Fruit fly (Drosophila melanogaster) whole organism, embryonic: ENCODE data around the gene CG5861.
A peak's percentile ranks its signal among the peaks of the same experiment; 100 is the strongest.

Experiments
- B-H2 ChIP-seq: fragments of 200-800 bp; sonication (Bioruptor generic); optimal IDR thresholded peaks from 2 replicates; lab custom pipeline; 2018; ENCODE audit warnings: missing biosample characterization, mild to moderate bottlenecking, missing genetic modification characterization
- CG10267 ChIP-seq: fragments of 200-800 bp; sonication (Bioruptor generic); optimal IDR thresholded peaks from 2 replicates; lab custom pipeline; 2018; ENCODE audit warnings: missing biosample characterization, mild to moderate bottlenecking, missing genetic modification characterization, moderate library complexity
- CG10321 ChIP-seq: fragments of 200-800 bp; sonication (Bioruptor generic); IDR thresholded peaks from 2 replicates; pipeline ENCODE4 v1.3.6; 2022; ENCODE audit warnings: missing biosample characterization, missing genetic modification characterization
- CG10431 ChIP-seq: fragments of 200-800 bp; sonication (Bioruptor generic); optimal IDR thresholded peaks from 3 replicates; lab custom pipeline; 2018; ENCODE audit warnings: missing biosample characterization, mild to moderate bottlenecking, missing genetic modification characterization
- CG11504 ChIP-seq: fragments of 200-800 bp; sonication (Bioruptor generic); optimal IDR thresholded peaks from 3 replicates; lab custom pipeline; 2019; ENCODE audit warnings: missing biosample characterization, mild to moderate bottlenecking, missing genetic modification characterization, moderate library complexity
- CG12104 ChIP-seq: fragments of 200-800 bp; sonication (Bioruptor generic); optimal IDR thresholded peaks from 3 replicates; lab custom pipeline; 2016; ENCODE audit warnings: missing biosample characterization, missing genetic modification characterization
- CG13424 ChIP-seq: fragments of 200-800 bp; sonication (Bioruptor generic); optimal IDR thresholded peaks from 2 replicates; lab custom pipeline; 2019; ENCODE audit warnings: missing biosample characterization, mild to moderate bottlenecking, missing genetic modification characterization, moderate library complexity
- CG15269 ChIP-seq: fragments of 200-800 bp; sonication (Bioruptor generic); optimal IDR thresholded peaks from 2 replicates; lab custom pipeline; 2018; ENCODE audit warnings: missing biosample characterization, mild to moderate bottlenecking, missing genetic modification characterization, moderate library complexity
- CG15479 ChIP-seq: fragments of 200-800 bp; sonication (Bioruptor generic); optimal IDR thresholded peaks from 3 replicates; lab custom pipeline; 2019; ENCODE audit warnings: missing biosample characterization, mild to moderate bottlenecking, missing genetic modification characterization, moderate library complexity
- CG17359 ChIP-seq: fragments of 200-800 bp; sonication (Bioruptor generic); optimal IDR thresholded peaks from 3 replicates; lab custom pipeline; 2018; ENCODE audit warnings: missing biosample characterization, mild to moderate bottlenecking, missing genetic modification characterization, moderate library complexity
- CG17829 ChIP-seq: fragments of 200-800 bp; optimal IDR thresholded peaks from 2 replicates; lab custom pipeline; 2019; ENCODE audit warnings: missing biosample characterization, mild to moderate bottlenecking, missing genetic modification characterization, moderate library complexity
- CG2678 ChIP-seq: fragments of 200-800 bp; sonication (Bioruptor generic); optimal IDR thresholded peaks from 3 replicates; lab custom pipeline; 2019; ENCODE audit warnings: missing biosample characterization, mild to moderate bottlenecking, missing genetic modification characterization, moderate library complexity
- CG2712 ChIP-seq: fragments of 200-800 bp; optimal IDR thresholded peaks from 3 replicates; lab custom pipeline; 2019; ENCODE audit warnings: missing biosample characterization, mild to moderate bottlenecking, missing genetic modification characterization, moderate library complexity
- CG30020 ChIP-seq: fragments of 200-800 bp; optimal IDR thresholded peaks from 2 replicates; lab custom pipeline; 2019; ENCODE audit warnings: missing biosample characterization, mild to moderate bottlenecking, missing genetic modification characterization, moderate library complexity
- CG33557 ChIP-seq: fragments of 200-800 bp; sonication (Bioruptor generic); optimal IDR thresholded peaks from 2 replicates; lab custom pipeline; 2019; ENCODE audit warnings: missing biosample characterization, mild to moderate bottlenecking, missing genetic modification characterization, moderate library complexity
- CG4360 ChIP-seq: fragments of 200-800 bp; sonication (Bioruptor generic); IDR thresholded peaks from 2 replicates; pipeline ENCODE4 v1.3.6; 2022; ENCODE audit warnings: missing biosample characterization, missing genetic modification characterization
- CG7839 ChIP-seq: fragments of 200-800 bp; sonication (Bioruptor generic); optimal IDR thresholded peaks from 3 replicates; lab custom pipeline; 2018; ENCODE audit warnings: missing biosample characterization, mild to moderate bottlenecking, missing genetic modification characterization, moderate library complexity
- Chrac-16 ChIP-seq: fragments of 200-800 bp; sonication (Bioruptor generic); optimal IDR thresholded peaks from 3 replicates; lab custom pipeline; 2016; ENCODE audit warnings: missing biosample characterization, missing genetic modification characterization
- CoRest ChIP-seq: fragments of 200-800 bp; sonication (Bioruptor generic); optimal IDR thresholded peaks from 3 replicates; lab custom pipeline; 2018; ENCODE audit warnings: missing biosample characterization, mild to moderate bottlenecking, missing genetic modification characterization, moderate library complexity
- Dbx ChIP-seq: fragments of 200-800 bp; sonication (Bioruptor generic); IDR thresholded peaks from 3 replicates; pipeline ENCODE4 v1.3.6; 2022; ENCODE audit warnings: missing biosample characterization, missing genetic modification characterization
- Lpt ChIP-seq: fragments of >200 bp; optimal IDR thresholded peaks from 2 replicates; lab custom pipeline; 2018; ENCODE audit warnings: missing biosample characterization, missing genetic modification characterization
- NC2β ChIP-seq: fragments of 200-800 bp; sonication (Bioruptor generic); optimal IDR thresholded peaks from 2 replicates; lab custom pipeline; 2016; ENCODE audit warnings: missing biosample characterization, missing genetic modification characterization
- Pdp1 ChIP-seq, 2 experiments: fragments of 200-800 bp; sonication (Bioruptor generic); optimal IDR thresholded peaks; 3 replicates each; lab custom pipeline; 2016; ENCODE audit warnings: missing biosample characterization in 2 of 2, missing genetic modification characterization in 2 of 2, mild to moderate bottlenecking in 1 of 2, moderate library complexity in 1 of 2
- Side ChIP-seq: fragments of 200-800 bp; sonication (Bioruptor generic); optimal IDR thresholded peaks from 2 replicates; lab custom pipeline; 2016; ENCODE audit warnings: missing biosample characterization, missing genetic modification characterization
- Sox100B ChIP-seq: fragments of 200-800 bp; sonication (Bioruptor generic); optimal IDR thresholded peaks from 3 replicates; lab custom pipeline; 2018; ENCODE audit warnings: missing biosample characterization, mild to moderate bottlenecking, missing genetic modification characterization
- Spps ChIP-seq: fragments of 200-800 bp; sonication (Bioruptor generic); optimal IDR thresholded peaks from 2 replicates; lab custom pipeline; 2018; ENCODE audit warnings: missing biosample characterization, mild to moderate bottlenecking, missing genetic modification characterization
- Trl ChIP-seq, 3 experiments: fragments of >200 bp in 2 of 3; fragments of 200-800 bp in 1 of 3; sonication (Bioruptor generic) in 1 of 3; optimal IDR thresholded peaks; 2 replicates in 1 of 3; 3 replicates in 2 of 3; lab custom pipeline; 2016 to 2017; ENCODE audit warnings: missing biosample characterization in 1 of 3, missing genetic modification characterization in 1 of 3
- cad ChIP-seq: fragments of >200 bp; optimal IDR thresholded peaks from 2 replicates; lab custom pipeline; 2017; ENCODE audit warnings: missing biosample characterization, missing genetic modification characterization
- cas ChIP-seq: fragments of 200-800 bp; sonication (Bioruptor generic); IDR thresholded peaks from 2 replicates; pipeline ENCODE4 v1.3.6; 2022; ENCODE audit warnings: missing biosample characterization, missing genetic modification characterization
- chinmo ChIP-seq: fragments of 200-800 bp; sonication (Bioruptor generic); IDR thresholded peaks from 4 replicates; pipeline ENCODE4 v1.3.6; 2022; ENCODE audit warnings: missing biosample characterization, missing genetic modification characterization; ENCODE audit not compliant: partially characterized antibody
- cwo ChIP-seq: fragments of 200-800 bp; sonication (Bioruptor generic); optimal IDR thresholded peaks from 3 replicates; lab custom pipeline; 2017; ENCODE audit warnings: missing biosample characterization, missing genetic modification characterization, mild to moderate bottlenecking, moderate library complexity, missing genetic modification reagents
- dmrt11E ChIP-seq: fragments of 200-800 bp; sonication (Bioruptor generic); optimal IDR thresholded peaks from 3 replicates; lab custom pipeline; 2018; ENCODE audit warnings: missing biosample characterization, mild to moderate bottlenecking, missing genetic modification characterization, moderate library complexity
- eve ChIP-seq, 2 experiments: fragments of >200 bp; optimal IDR thresholded peaks; 2 replicates each; lab custom pipeline; 2017; ENCODE audit warnings: missing biosample characterization in 2 of 2, missing genetic modification characterization in 2 of 2
- gce ChIP-seq: fragments of 200-800 bp; sonication (Bioruptor generic); IDR thresholded peaks from 3 replicates; pipeline ENCODE4 v1.3.6; 2022; ENCODE audit warnings: missing biosample characterization, missing genetic modification characterization
- gem ChIP-seq: fragments of 200-800 bp; sonication (Bioruptor generic); optimal IDR thresholded peaks from 2 replicates; lab custom pipeline; 2019; ENCODE audit warnings: missing biosample characterization, mild to moderate bottlenecking, missing genetic modification characterization, moderate library complexity
- grau ChIP-seq: fragments of 200-800 bp; optimal IDR thresholded peaks from 3 replicates; lab custom pipeline; 2019; ENCODE audit warnings: missing biosample characterization, mild to moderate bottlenecking, missing genetic modification characterization, moderate library complexity
- gsb-n ChIP-seq: fragments of 200-800 bp; sonication (Bioruptor generic); optimal IDR thresholded peaks from 3 replicates; lab custom pipeline; 2018; ENCODE audit warnings: missing biosample characterization, mild to moderate bottlenecking, missing genetic modification characterization
- ken ChIP-seq: fragments of 200-800 bp; sonication (Bioruptor generic); IDR thresholded peaks from 3 replicates; pipeline ENCODE4 v1.3.6; 2022; ENCODE audit warnings: missing biosample characterization, missing genetic modification characterization
- kni ChIP-seq: fragments of 200-800 bp; sonication (Bioruptor generic); optimal IDR thresholded peaks from 3 replicates; lab custom pipeline; 2017; ENCODE audit warnings: mild to moderate bottlenecking, missing biosample characterization, missing genetic modification reagents, missing genetic modification characterization
- nerfin-2 ChIP-seq: fragments of 200-800 bp; sonication (Bioruptor generic); IDR thresholded peaks from 2 replicates; pipeline ENCODE4 v1.3.6; 2022; ENCODE audit warnings: missing biosample characterization, missing genetic modification characterization; ENCODE audit not compliant: partially characterized antibody
- nmo ChIP-seq: fragments of 200-800 bp; sonication (Bioruptor generic); optimal IDR thresholded peaks from 2 replicates; lab custom pipeline; 2018; ENCODE audit warnings: missing biosample characterization, mild to moderate bottlenecking, missing genetic modification characterization, moderate library complexity
- pzg ChIP-seq: fragments of 200-800 bp; sonication (Bioruptor generic); optimal IDR thresholded peaks from 3 replicates; lab custom pipeline; 2018; ENCODE audit warnings: missing biosample characterization, mild to moderate bottlenecking, missing genetic modification characterization, moderate library complexity
- sd ChIP-seq: fragments of 200-800 bp; sonication (Bioruptor generic); optimal IDR thresholded peaks from 3 replicates; lab custom pipeline; 2018; ENCODE audit warnings: missing biosample characterization, mild to moderate bottlenecking, missing genetic modification characterization, moderate library complexity
- sens ChIP-seq: fragments of 200-800 bp; sonication (Bioruptor generic); peaks from one replicate; lab custom pipeline; 2016; ENCODE audit warnings: missing biosample characterization, missing genetic modification characterization
- ssp ChIP-seq: fragments of 200-800 bp; sonication (Bioruptor generic); IDR thresholded peaks from 2 replicates; pipeline ENCODE4 v1.3.6; 2022; ENCODE audit warnings: missing biosample characterization, missing genetic modification characterization
- twi ChIP-seq: fragments of 200-800 bp; optimal IDR thresholded peaks from 2 replicates; lab custom pipeline; 2019; ENCODE audit warnings: missing biosample characterization, mild to moderate bottlenecking, missing genetic modification characterization, moderate library complexity
- tx ChIP-seq: fragments of 200-800 bp; sonication (Bioruptor generic); optimal IDR thresholded peaks from 2 replicates; lab custom pipeline; 2016; ENCODE audit warnings: missing biosample characterization, missing genetic modification characterization
- z ChIP-seq: fragments of 200-800 bp; sonication (Bioruptor generic); IDR thresholded peaks from 3 replicates; pipeline ENCODE4 v1.3.6; 2022; ENCODE audit warnings: missing biosample characterization, missing genetic modification characterization

CG5861 gene

dm6 chr2L:16282077-16282471 is 25.0 kb downstream of the CG5861 start (continued):
- TF ChIP-seq chinmo (GFP tag; lab: Robert Waterston, UW) = 0 out of 4 replicates have a peak, but pooled peaks have one; percentile 23
- no peak for TF ChIP-seq CG10431
- TF ChIP-seq Spps (tag; lab: Kevin White, UChicago) = no peak
- TF ChIP-seq CG15479 (GFP tag; lab: Kevin White, UChicago) = no peak
- no peak for TF ChIP-seq pzg (GFP tag; lab: Kevin White, UChicago)
- no peak for TF ChIP-seq gce (GFP tag; lab: Robert Waterston, UW)
- no peak for TF ChIP-seq gem (tag; lab: Kevin White, UChicago)
- no peak for TF ChIP-seq CG15269
- peak; percentile 82 for TF ChIP-seq twi (tag; lab: Kevin White, UChicago)
- TF ChIP-seq CG12104 = no peak
- TF ChIP-seq grau (tag; lab: Kevin White, UChicago) = no peak
- TF ChIP-seq Dbx (GFP tag; lab: Robert Waterston, UW) = no peak
- TF ChIP-seq ssp (GFP tag; lab: Robert Waterston, UW) = no peak
- TF ChIP-seq gsb-n (tag; lab: Kevin White, UChicago) = no peak
- no peak for TF ChIP-seq cwo (GFP tag; lab: Kevin White, UChicago)
- no peak for TF ChIP-seq CG17359
- TF ChIP-seq Pdp1 (GFP tag; optimal IDR thresholded peaks at IDR 0.05; lab: Kevin White, UChicago) = no peak

- TF ChIP-seq B-H2 (GFP tag; lab: Kevin White, UChicago) (no peak), dmrt11E (peak; percentile 52), sd (tag; lab: Kevin White, UChicago) (peak; percentile 97), grau (tag; lab: Kevin White, UChicago) (peak; percentile 92), cas (GFP tag; lab: Robert Waterston, UW) (no peak), NC2β (GFP tag; lab: Kevin White, UChicago) (no peak), CG13424 (tag; lab: Kevin White, UChicago) (peak; percentile 35), cad (GFP tag; lab: Kevin White, UChicago) (no peak), CG4360 (peak; percentile 65), Side (GFP tag; lab: Kevin White, UChicago) (no peak), z (GFP tag; lab: Robert Waterston, UW) (peak; percentile 14; the same call in 1 of the 3 replicates), Chrac-16 (GFP tag; lab: Kevin White, UChicago) (no peak), CG10267 (tag; lab: Kevin White, UChicago) (peak; percentile 8), ken (GFP tag; lab: Robert Waterston, UW) (no peak), CG11504 (tag; lab: Kevin White, UChicago) (peak; percentile 16), ssp (GFP tag; lab: Robert Waterston, UW) (no peak), tx (GFP tag; lab: Kevin White, UChicago) (no peak), kni (peak; percentile 19), nmo (GFP tag; lab: Kevin White, UChicago) (peak; percentile 21), nerfin-2 (GFP tag; lab: Robert Waterston, UW) (no peak), CG17829 (tag; lab: Kevin White, UChicago) (no peak), CG2678 (tag; lab: Kevin White, UChicago) (peak; percentile 20), Sox100B (GFP tag; lab: Kevin White, UChicago) (peak; percentile 25), CG10321 (GFP tag; lab: Robert Waterston, UW) (no peak), eve (GFP tag; optimal IDR thresholded peaks at IDR 0.05; lab: Kevin White, UChicago) (peak in 1 of 2 experiments; percentile 49), CoRest (tag; lab: Kevin White, UChicago) (peak; percentile 36), sens (GFP tag; lab: Kevin White, UChicago) (peak; percentile 77), Lpt (GFP tag; lab: Kevin White, UChicago) (peak; percentile 89), CG33557 (GFP tag; lab: Kevin White, UChicago) (peak; percentile 38), Trl (optimal IDR thresholded peaks at IDR 0.05; lab: Kevin White, UChicago) (peak; percentile 28 to 30), Trl (GFP tag; optimal IDR thresholded peaks at IDR 0.05; lab: Kevin White, UChicago) (no peak), CG30020 (no peak), gce (GFP tag; lab: Robert Waterston, UW) (no peak), CG7839 (tag; lab: Kevin White, UChicago) (peak; percentile 14), CG2712 (tag; lab: Kevin White, UChicago) (peak; percentile 29)
These were observed 25.6 kb downstream of the CG5861 start for dm6 chr2L:16281419-16282076.
